Worm (Caenorhabditis elegans) whole organism, L3 larva: ENCODE data around the gene hen-1.

ENCODE experiments used
- ama-1 ChIP-seq: fragments of 150-350 bp; optimal IDR thresholded peaks from 2 replicates; lab custom pipeline; 2018
- fkh-10 ChIP-seq: sonication (generic microtip); optimal IDR thresholded peaks from 2 replicates; lab custom pipeline; 2017; ENCODE audit warnings: missing biosample characterization, missing genetic modification reagents, missing genetic modification characterization
- fos-1 ChIP-seq: fragments of 150-350 bp; optimal IDR thresholded peaks from 2 replicates; lab custom pipeline; 2014; ENCODE audit warnings: missing biosample characterization, missing genetic modification characterization
- nhr-28 ChIP-seq: fragments of 150-350 bp; optimal IDR thresholded peaks from 2 replicates; lab custom pipeline; 2014; ENCODE audit warnings: missing biosample characterization, missing genetic modification characterization
- snpc-4 ChIP-seq: fragments of 150-350 bp; optimal IDR thresholded peaks from 2 replicates; lab custom pipeline; 2014; ENCODE audit warnings: missing biosample characterization, missing genetic modification characterization
- zag-1 ChIP-seq: fragments of 150-350 bp; optimal IDR thresholded peaks from 2 replicates; lab custom pipeline; 2014; ENCODE audit warnings: missing biosample characterization, missing genetic modification characterization
- ztf-4 ChIP-seq: fragments of 150-350 bp; optimal IDR thresholded peaks from 2 replicates; lab custom pipeline; 2014; ENCODE audit warnings: missing biosample characterization, missing genetic modification characterization

ce11 chrX:7099049-7099448 lies 17.7 kb downstream of the hen-1 start:
- TF ChIP-seq nhr-28 (tag; lab: Kevin White, UChicago) (no peak), ztf-4 (tag; lab: Kevin White, UChicago) (no peak), ama-1 (lab: Kevin White, UChicago) (no peak), snpc-4 (no peak), fkh-10 (GFP tag; lab: Kevin White, UChicago) (no peak), zag-1 (tag; lab: Kevin White, UChicago) (no peak), fos-1 (tag; lab: Kevin White, UChicago) (no peak)
